Fruit fly (Drosophila melanogaster) S2 (cell line): ENCODE data around the gene CG4768.

ENCODE experiments used
- CG8478 ChIP-seq: fragments of >200 bp; optimal IDR thresholded peaks from 2 replicates; lab custom pipeline; 2018
- CTCF ChIP-seq, 2 experiments: fragments of >200 bp; optimal IDR thresholded peaks; 2 replicates each; lab custom pipeline; 2018

Gene CG4768

dm6 chrX:16765809-16766208 lies 26.1 kb upstream of the CG4768 start:
- TF ChIP-seq CTCF (optimal IDR thresholded peaks at IDR 0.05; lab: Kevin White, UChicago) (no peak), CG8478 (lab: Kevin White, UChicago) (no peak)

dm6 chrX:16766868-16767431 lies 25.0 kb upstream of the CG4768 start:
- TF ChIP-seq CTCF (optimal IDR thresholded peaks at IDR 0.05; lab: Kevin White, UChicago) (no peak), CG8478 (lab: Kevin White, UChicago) (no peak)

dm6 chrX:16768770-16769169 lies 23.1 kb upstream of the CG4768 start:
- TF ChIP-seq CG8478 (lab: Kevin White, UChicago) (no peak), CTCF (optimal IDR thresholded peaks at IDR 0.05; lab: Kevin White, UChicago) (no peak)

DNA sequence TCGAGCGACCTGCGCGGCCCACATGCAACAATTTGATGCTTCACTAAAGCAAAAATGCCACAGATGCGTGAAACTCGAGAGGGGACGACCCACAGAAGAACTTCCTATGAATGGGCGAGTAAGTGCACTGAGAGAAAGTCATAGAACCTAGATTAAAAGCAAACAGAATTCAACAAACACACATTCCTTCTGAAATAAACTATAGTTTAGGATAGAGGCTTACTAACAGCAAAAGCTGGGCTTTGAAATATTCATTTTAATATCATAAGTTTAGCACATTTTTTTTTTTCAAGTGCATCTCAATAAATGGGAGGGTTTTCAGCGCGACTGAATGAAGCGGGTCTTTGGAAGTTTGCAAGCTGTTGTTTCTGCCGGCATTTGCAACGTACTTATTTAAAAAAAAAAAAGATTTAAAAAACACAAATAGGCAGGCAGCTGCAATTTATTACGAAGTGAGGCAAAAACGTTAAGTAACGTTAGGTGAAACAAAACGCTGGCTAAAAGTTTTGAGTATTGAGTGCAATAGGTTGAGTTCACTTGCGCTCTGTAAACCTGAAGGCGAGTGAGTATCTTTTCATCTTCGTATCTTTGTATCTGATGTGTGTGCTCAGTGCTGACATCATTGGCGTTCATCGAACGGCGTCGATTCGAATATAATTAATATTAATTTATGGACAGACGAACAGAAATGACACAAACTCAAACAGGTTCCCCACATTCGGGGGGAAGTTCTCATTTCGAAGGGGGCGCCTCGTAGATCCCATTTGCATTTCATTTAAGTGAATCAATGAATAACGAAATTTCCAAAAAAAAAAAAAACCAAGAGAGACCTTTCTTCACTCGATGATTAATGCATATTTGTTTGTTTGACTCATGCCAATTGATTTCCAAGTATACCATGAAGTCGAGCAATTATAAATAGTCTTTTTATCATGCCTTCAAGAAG lies 18.8 kb upstream of the CG4768 start:
- TF ChIP-seq CTCF (optimal IDR thresholded peaks at IDR 0.05; lab: Kevin White, UChicago) (no peak), CG8478 (lab: Kevin White, UChicago) (no peak)

- TF ChIP-seq CTCF (optimal IDR thresholded peaks at IDR 0.05; lab: Kevin White, UChicago) (no peak), CG8478 (lab: Kevin White, UChicago) (no peak)
Measured at dm6 chrX:16774201-16775061, 17.5 kb upstream of the CG4768 start.

- no peak for TF ChIP-seq CTCF (optimal IDR thresholded peaks at IDR 0.05; lab: Kevin White, UChicago)
- TF ChIP-seq CG8478 (lab: Kevin White, UChicago): no peak
Measured at dm6 chrX:16775083-16775482, 16.8 kb upstream of the CG4768 start.

dm6 chrX:16778138-16778672 lies 13.7 kb upstream of the CG4768 start:
- TF ChIP-seq CG8478 (lab: Kevin White, UChicago) (no peak), CTCF (optimal IDR thresholded peaks at IDR 0.05; lab: Kevin White, UChicago) (no peak)

DNA sequence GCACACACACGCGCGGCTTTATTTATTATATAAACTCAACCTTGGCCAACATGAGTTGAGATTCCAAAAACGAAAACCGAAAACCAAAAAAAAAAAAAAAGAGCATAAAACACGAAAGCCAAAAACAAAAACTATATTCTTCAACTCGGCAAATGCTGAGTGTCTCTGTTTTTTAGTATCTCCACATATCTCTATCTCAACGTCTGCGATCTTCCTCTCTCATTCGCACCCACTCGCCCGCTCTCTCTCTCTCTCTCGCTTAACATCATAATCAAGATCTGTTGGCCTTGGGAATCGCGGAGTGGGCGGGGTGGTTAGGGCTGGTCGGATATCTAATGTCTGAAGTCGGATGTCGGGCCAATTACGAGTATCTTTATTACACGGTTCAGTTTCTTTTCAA lies 11.7 kb upstream of the CG4768 start:
- TF ChIP-seq CTCF (optimal IDR thresholded peaks at IDR 0.05; lab: Kevin White, UChicago): no peak
- TF ChIP-seq CG8478 (lab: Kevin White, UChicago): no peak

- no peak for TF ChIP-seq CTCF (optimal IDR thresholded peaks at IDR 0.05; lab: Kevin White, UChicago)
- TF ChIP-seq CG8478 (lab: Kevin White, UChicago): no peak
Measured at dm6 chrX:16781055-16781454, 10.9 kb upstream of the CG4768 start.

- TF ChIP-seq CTCF (optimal IDR thresholded peaks at IDR 0.05; lab: Kevin White, UChicago): no peak
- TF ChIP-seq CG8478 (lab: Kevin White, UChicago): no peak
Measured at dm6 chrX:16782175-16782916, 9.6 kb upstream of the CG4768 start.

- no peak for TF ChIP-seq CG8478 (lab: Kevin White, UChicago)
- no peak for TF ChIP-seq CTCF (optimal IDR thresholded peaks at IDR 0.05; lab: Kevin White, UChicago)
Measured at dm6 chrX:16783141-16783715, 8.7 kb upstream of the CG4768 start, which contains the start of gene if. if (minus strand) TSS chrX:16783434.

- peak in 1 of 2 experiments; percentile 31 for TF ChIP-seq CTCF (optimal IDR thresholded peaks at IDR 0.05; lab: Kevin White, UChicago)
- no peak for TF ChIP-seq CG8478 (lab: Kevin White, UChicago)
Measured at dm6 chrX:16783743-16784142, 8.2 kb upstream of the CG4768 start, which contains the start of gene mRpL22. mRpL22 (plus strand) TSS chrX:16783933.

dm6 chrX:16786860-16787415 lies 5.0 kb upstream of the CG4768 start, which contains the start of the genes CG9609 and Sap30:
CG9609 (minus strand) TSS chrX:16787008.
Sap30 (plus strand) TSS chrX:16787283.
- no peak for TF ChIP-seq CG8478 (lab: Kevin White, UChicago)
- no peak for TF ChIP-seq CTCF (optimal IDR thresholded peaks at IDR 0.05; lab: Kevin White, UChicago)
